Worm (Caenorhabditis elegans): ENCODE results near the gene ZC196.8.
"Not testable (repeated sequence)": the region's sequence is repeated elsewhere in the genome, so short reads cannot be mapped to it uniquely, and the experiment has no call there.

The ZC196.8 gene

ce11 chrV:8722160-8722559, at the start of gene ZC196.8:
ZC196.8 (minus strand) TSS chrV:8722260.
- TF ChIP-seq pha-4 (tag; optimal IDR thresholded peaks at IDR 0.05); ceh-83 (GFP tag; optimal IDR thresholded peaks at IDR 0.05); lin-13 (tag; optimal IDR thresholded peaks at IDR 0.05): not testable (repeated sequence)

DNA sequence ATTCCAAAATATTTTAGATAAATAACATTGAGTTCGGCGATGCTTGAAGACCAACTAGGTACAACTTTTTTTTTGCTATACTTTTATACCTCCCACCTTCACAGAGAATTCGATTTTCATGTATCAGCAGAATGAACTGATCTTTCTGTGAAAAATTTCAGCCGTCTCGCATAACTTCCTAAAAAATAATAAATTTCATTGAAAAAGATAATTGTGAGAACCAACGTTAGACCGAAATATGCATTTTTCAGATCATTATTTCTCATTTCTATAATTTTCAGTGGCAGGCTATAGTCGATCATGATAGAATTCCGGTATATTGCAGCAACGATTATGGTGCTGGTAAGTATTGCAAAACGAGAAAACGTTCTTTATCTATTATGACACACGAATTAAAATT, 49.5 kb upstream of the ZC196.8 start, which contains the start of gene srx-115:
Gene srx-115, plus strand, starts transcription at position 301 of the 400 bp plus-strand sequence.
- TF ChIP-seq unc-62 (GFP tag; optimal IDR thresholded peaks at IDR 0.05) (no peak), zip-8 (tag; optimal IDR thresholded peaks at IDR 0.05) (no peak), snpc-4 (tag; optimal IDR thresholded peaks at IDR 0.05) (no peak), flh-1 (GFP tag; optimal IDR thresholded peaks at IDR 0.05) (no peak), mep-1 (tag; optimal IDR thresholded peaks at IDR 0.05) (no peak), sptf-1 (tag; optimal IDR thresholded peaks at IDR 0.05) (no peak), sem-2 (GFP tag; optimal IDR thresholded peaks at IDR 0.05) (no peak), ham-2 (GFP tag; optimal IDR thresholded peaks at IDR 0.05) (no peak), lin-13 (tag; optimal IDR thresholded peaks at IDR 0.05) (no peak), bed-3 (GFP tag; optimal IDR thresholded peaks at IDR 0.05) (no peak), mab-5 (tag; optimal IDR thresholded peaks at IDR 0.05) (no peak)

ce11 chrV:8769154-8769553, 47.1 kb upstream of the ZC196.8 start:
- TF ChIP-seq sptf-1 (tag; optimal IDR thresholded peaks at IDR 0.05): no peak

- TF ChIP-seq mls-2 (tag; optimal IDR thresholded peaks at IDR 0.05): no peak
- no peak for TF ChIP-seq lin-32 (GFP tag; optimal IDR thresholded peaks at IDR 0.05)
- no peak for TF ChIP-seq sptf-1 (tag; optimal IDR thresholded peaks at IDR 0.05)
- no peak for TF ChIP-seq hlh-1 (tag; optimal IDR thresholded peaks at IDR 0.05)
- TF ChIP-seq M03D4.4 (tag; optimal IDR thresholded peaks at IDR 0.05): no peak
- no peak for TF ChIP-seq mab-5 (tag; optimal IDR thresholded peaks at IDR 0.05)
Measured at ce11 chrV:8768481-8768959, 46.5 kb upstream of the ZC196.8 start, which contains the start of gene B0507.3. B0507.3 (plus strand) TSS chrV:8768909.

DNA sequence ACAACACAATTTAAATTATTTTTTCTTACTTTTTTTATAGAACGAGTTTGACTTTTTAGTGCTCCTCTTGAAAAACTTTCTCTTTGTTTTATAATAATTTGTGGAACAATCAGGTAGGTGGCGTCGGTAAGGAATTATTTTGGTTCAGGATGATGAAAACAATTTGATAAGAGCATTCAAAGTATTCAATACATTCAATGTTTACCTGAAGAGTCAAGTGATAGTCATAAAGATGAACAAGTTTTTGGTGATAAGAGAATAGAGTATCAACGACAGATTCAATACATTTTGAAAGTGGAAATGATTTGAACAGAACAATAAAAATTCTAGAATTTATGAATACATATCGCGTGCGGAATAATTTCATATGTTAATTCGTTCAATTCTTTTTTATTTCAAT, 45.4 kb upstream of the ZC196.8 start:
- TF ChIP-seq ceh-83 (GFP tag; optimal IDR thresholded peaks at IDR 0.05) (no peak), M03D4.4 (tag; optimal IDR thresholded peaks at IDR 0.05) (no peak), mls-2 (tag; optimal IDR thresholded peaks at IDR 0.05) (no peak), mab-5 (tag; optimal IDR thresholded peaks at IDR 0.05) (no peak), ham-2 (GFP tag; optimal IDR thresholded peaks at IDR 0.05) (no peak), ztf-11 (tag; optimal IDR thresholded peaks at IDR 0.05) (no peak), lin-32 (GFP tag; optimal IDR thresholded peaks at IDR 0.05) (no peak), elt-1 (tag; optimal IDR thresholded peaks at IDR 0.05; ENCODE audit: borderline replicate concordance, insufficient read depth) (no peak), cnd-1 (tag; optimal IDR thresholded peaks at IDR 0.05) (no peak), nhr-12 (tag; optimal IDR thresholded peaks at IDR 0.05) (no peak), unc-62 (GFP tag; optimal IDR thresholded peaks at IDR 0.05) (no peak), pha-4 (tag; optimal IDR thresholded peaks at IDR 0.05) (no peak), unc-39 (tag; optimal IDR thresholded peaks at IDR 0.05) (no peak), lsy-2 (tag; optimal IDR thresholded peaks at IDR 0.05) (no peak), sptf-1 (tag; optimal IDR thresholded peaks at IDR 0.05) (no peak)

ce11 chrV:8767041-8767440, 45.0 kb upstream of the ZC196.8 start:
- TF ChIP-seq hlh-1 (tag; optimal IDR thresholded peaks at IDR 0.05): no peak
- no peak for TF ChIP-seq mls-2 (tag; optimal IDR thresholded peaks at IDR 0.05)
- TF ChIP-seq blmp-1 (tag; optimal IDR thresholded peaks at IDR 0.05): no peak
- no peak for TF ChIP-seq nhr-237 (tag; optimal IDR thresholded peaks at IDR 0.05)
- no peak for TF ChIP-seq mep-1 (tag; optimal IDR thresholded peaks at IDR 0.05)
- TF ChIP-seq tbx-8 (GFP tag; optimal IDR thresholded peaks at IDR 0.05): no peak
- TF ChIP-seq sem-2 (GFP tag; optimal IDR thresholded peaks at IDR 0.05): no peak
- no peak for TF ChIP-seq unc-62 (GFP tag; optimal IDR thresholded peaks at IDR 0.05)
- no peak for TF ChIP-seq ham-2 (GFP tag; optimal IDR thresholded peaks at IDR 0.05)
- TF ChIP-seq flh-1 (GFP tag; optimal IDR thresholded peaks at IDR 0.05): no peak
- no peak for TF ChIP-seq unc-120 (tag; optimal IDR thresholded peaks at IDR 0.05; ENCODE audit: poor library complexity, severe bottlenecking)
- no peak for TF ChIP-seq drap-1 (GFP tag; optimal IDR thresholded peaks at IDR 0.05)
- TF ChIP-seq unc-39 (tag; optimal IDR thresholded peaks at IDR 0.05): no peak

Data from whole organism, mixed stage, embryonic.